Fruit fly (Drosophila melanogaster) whole organism, embryonic: Measurements from ENCODE around the gene zf30C.

Source experiments
- Bgb ChIP-seq: fragments of 200-800 bp; sonication (Bioruptor generic); IDR thresholded peaks from 2 replicates; pipeline ENCODE4 v1.3.6; 2022; ENCODE audit warnings: missing biosample characterization, missing genetic modification characterization; ENCODE audit not compliant: partially characterized antibody
- Blimp-1 ChIP-seq: fragments of 200-800 bp; sonication (Bioruptor generic); optimal IDR thresholded peaks from 3 replicates; lab custom pipeline; 2018; ENCODE audit warnings: missing biosample characterization, missing genetic modification characterization, mild to moderate bottlenecking, moderate library complexity, missing genetic modification reagents
- CG10543 ChIP-seq: fragments of 200-800 bp; sonication (Bioruptor generic); optimal IDR thresholded peaks from 3 replicates; lab custom pipeline; 2017; ENCODE audit warnings: missing biosample characterization, mild to moderate bottlenecking, missing genetic modification characterization, moderate library complexity
- CG12071 ChIP-seq: fragments of 200-800 bp; sonication (Bioruptor generic); optimal IDR thresholded peaks from 3 replicates; lab custom pipeline; 2018; ENCODE audit warnings: missing biosample characterization, mild to moderate bottlenecking, missing genetic modification characterization
- CG1233 ChIP-seq: fragments of 200-800 bp; sonication (Bioruptor generic); optimal IDR thresholded peaks from 4 replicates; lab custom pipeline; 2018; ENCODE audit warnings: missing biosample characterization, mild to moderate bottlenecking, missing genetic modification characterization
- CG14050 ChIP-seq: fragments of 200-800 bp; sonication (Bioruptor generic); IDR thresholded peaks from 3 replicates; pipeline ENCODE4 v1.3.6; 2022; ENCODE audit warnings: missing biosample characterization, missing genetic modification characterization
- CG14860 ChIP-seq: fragments of 200-800 bp; sonication (Bioruptor generic); IDR thresholded peaks from 3 replicates; pipeline ENCODE4 v1.3.6; 2022; ENCODE audit warnings: missing biosample characterization, missing genetic modification characterization; ENCODE audit not compliant: partially characterized antibody
- CG1603 ChIP-seq: fragments of 200-800 bp; sonication (Bioruptor generic); optimal IDR thresholded peaks from 2 replicates; lab custom pipeline; 2019; ENCODE audit warnings: missing biosample characterization, mild to moderate bottlenecking, missing genetic modification characterization, moderate library complexity
- CG17186 ChIP-seq: fragments of 200-800 bp; sonication (Bioruptor generic); optimal IDR thresholded peaks from 3 replicates; lab custom pipeline; 2017; ENCODE audit warnings: missing biosample characterization, missing genetic modification reagents, missing genetic modification characterization
- CG17359 ChIP-seq: fragments of 200-800 bp; sonication (Bioruptor generic); optimal IDR thresholded peaks from 3 replicates; lab custom pipeline; 2018; ENCODE audit warnings: missing biosample characterization, mild to moderate bottlenecking, missing genetic modification characterization, moderate library complexity
- CG18476 ChIP-seq: fragments of 200-800 bp; sonication (Bioruptor generic); optimal IDR thresholded peaks from 2 replicates; lab custom pipeline; 2016; ENCODE audit warnings: missing biosample characterization, mild to moderate bottlenecking, missing genetic modification characterization
- CG31224 ChIP-seq: fragments of 200-800 bp; sonication (Bioruptor generic); IDR thresholded peaks from 2 replicates; pipeline ENCODE4 v1.3.6; 2022; ENCODE audit warnings: missing biosample characterization, missing genetic modification characterization
- CG32772 ChIP-seq: fragments of 200-800 bp; sonication (Bioruptor generic); IDR thresholded peaks from 2 replicates; pipeline ENCODE4 v1.3.6; 2022; ENCODE audit warnings: missing biosample characterization, missing genetic modification characterization
- CG3407 ChIP-seq: fragments of 200-800 bp; sonication (Bioruptor generic); optimal IDR thresholded peaks from 2 replicates; lab custom pipeline; 2018; ENCODE audit warnings: missing biosample characterization, mild to moderate bottlenecking, missing genetic modification characterization
- CG4328 ChIP-seq: fragments of 200-800 bp; sonication (Bioruptor generic); optimal IDR thresholded peaks from 3 replicates; lab custom pipeline; 2017; ENCODE audit warnings: missing biosample characterization, missing genetic modification reagents, missing genetic modification characterization
- CG4424 ChIP-seq: fragments of 200-800 bp; sonication (Bioruptor generic); optimal IDR thresholded peaks from 3 replicates; lab custom pipeline; 2016; ENCODE audit warnings: missing biosample characterization, missing genetic modification characterization
- CG7839 ChIP-seq: fragments of 200-800 bp; sonication (Bioruptor generic); optimal IDR thresholded peaks from 3 replicates; lab custom pipeline; 2018; ENCODE audit warnings: missing biosample characterization, mild to moderate bottlenecking, missing genetic modification characterization, moderate library complexity
- CG8290 ChIP-seq, 3 experiments: fragments of 200-800 bp; sonication (Bioruptor generic); optimal IDR thresholded peaks; 2 replicates each; lab custom pipeline; 2016 to 2019; ENCODE audit warnings: missing biosample characterization in 3 of 3, missing genetic modification characterization in 3 of 3, mild to moderate bottlenecking in 2 of 3, moderate library complexity in 1 of 3
- Hr3 ChIP-seq: fragments of 200-800 bp; sonication (Bioruptor generic); optimal IDR thresholded peaks from 3 replicates; lab custom pipeline; 2016; ENCODE audit warnings: missing biosample characterization, missing genetic modification characterization
- Hr39 ChIP-seq: fragments of >200 bp; optimal IDR thresholded peaks from 2 replicates; lab custom pipeline; 2017
- NfI ChIP-seq: fragments of 200-800 bp; sonication (Bioruptor generic); optimal IDR thresholded peaks from 3 replicates; lab custom pipeline; 2018; ENCODE audit warnings: missing biosample characterization, mild to moderate bottlenecking, missing genetic modification characterization, moderate library complexity
- Ptx1 ChIP-seq: fragments of 200-800 bp; sonication (Bioruptor generic); IDR thresholded peaks from 2 replicates; pipeline ENCODE4 v1.3.6; 2022; ENCODE audit warnings: missing biosample characterization, missing genetic modification characterization
- Rfx ChIP-seq: fragments of 200-800 bp; sonication (Bioruptor generic); IDR thresholded peaks from 2 replicates; pipeline ENCODE4 v1.3.6; 2022; ENCODE audit warnings: missing biosample characterization, missing genetic modification characterization
- Scr ChIP-seq: fragments of 200-800 bp; sonication (Bioruptor generic); IDR thresholded peaks from 2 replicates; pipeline ENCODE4 v1.3.6; 2022; ENCODE audit warnings: missing biosample characterization, missing genetic modification characterization; ENCODE audit not compliant: partially characterized antibody
- Sin3A ChIP-seq: fragments of >200 bp; optimal IDR thresholded peaks from 2 replicates; lab custom pipeline; 2018
- Spps ChIP-seq: fragments of 200-800 bp; sonication (Bioruptor generic); optimal IDR thresholded peaks from 2 replicates; lab custom pipeline; 2018; ENCODE audit warnings: missing biosample characterization, mild to moderate bottlenecking, missing genetic modification characterization
- Ssrp ChIP-seq: fragments of 200-800 bp; sonication (Bioruptor generic); optimal IDR thresholded peaks from 2 replicates; lab custom pipeline; 2018; ENCODE audit warnings: missing biosample characterization, mild to moderate bottlenecking, missing genetic modification characterization, moderate library complexity
- Xrp1 ChIP-seq: fragments of 200-800 bp; sonication (Bioruptor generic); IDR thresholded peaks from 2 replicates; pipeline ENCODE4 v1.3.6; 2022; ENCODE audit warnings: missing biosample characterization, missing genetic modification characterization
- az2 ChIP-seq: fragments of 200-800 bp; sonication (Bioruptor generic); optimal IDR thresholded peaks from 3 replicates; lab custom pipeline; 2016; ENCODE audit warnings: missing biosample characterization, missing genetic modification characterization
- cg ChIP-seq: fragments of 200-800 bp; sonication (Bioruptor generic); optimal IDR thresholded peaks from 3 replicates; lab custom pipeline; 2019; ENCODE audit warnings: missing biosample characterization, mild to moderate bottlenecking, missing genetic modification characterization, moderate library complexity
- crp ChIP-seq, 2 experiments: fragments of 200-800 bp; sonication (Bioruptor generic); optimal IDR thresholded peaks; 2 replicates in 1 of 2; 3 replicates in 1 of 2; lab custom pipeline; 2017; ENCODE audit warnings: missing biosample characterization in 2 of 2, missing genetic modification characterization in 2 of 2, mild to moderate bottlenecking in 1 of 2, moderate library complexity in 1 of 2
- da ChIP-seq: fragments of 200-800 bp; sonication (Bioruptor generic); optimal IDR thresholded peaks from 2 replicates; lab custom pipeline; 2016; ENCODE audit warnings: missing biosample characterization, missing genetic modification characterization
- dati ChIP-seq: fragments of 200-800 bp; sonication (Bioruptor generic); IDR thresholded peaks from 2 replicates; pipeline ENCODE4 v1.3.6; 2022; ENCODE audit warnings: missing biosample characterization, missing genetic modification characterization
- dm ChIP-seq: fragments of 200-800 bp; sonication (Bioruptor generic); optimal IDR thresholded peaks from 3 replicates; lab custom pipeline; 2016; ENCODE audit warnings: missing biosample characterization, missing genetic modification characterization
- gem ChIP-seq: fragments of 200-800 bp; sonication (Bioruptor generic); optimal IDR thresholded peaks from 2 replicates; lab custom pipeline; 2019; ENCODE audit warnings: missing biosample characterization, mild to moderate bottlenecking, missing genetic modification characterization, moderate library complexity
- grau ChIP-seq: fragments of 200-800 bp; optimal IDR thresholded peaks from 3 replicates; lab custom pipeline; 2019; ENCODE audit warnings: missing biosample characterization, mild to moderate bottlenecking, missing genetic modification characterization, moderate library complexity
- gsb ChIP-seq: fragments of 200-800 bp; sonication (Bioruptor generic); IDR thresholded peaks from 2 replicates; pipeline ENCODE4 v1.3.6; 2022; ENCODE audit warnings: missing biosample characterization, missing genetic modification characterization
- hth ChIP-seq: fragments of >200 bp; optimal IDR thresholded peaks from 2 replicates; lab custom pipeline; 2017; ENCODE audit warnings: inconsistent platforms
- jigr1 ChIP-seq: fragments of 200-800 bp; sonication (Bioruptor generic); IDR thresholded peaks from 3 replicates; pipeline ENCODE4 v1.3.6; 2022; ENCODE audit warnings: missing biosample characterization, missing genetic modification characterization
- lbe ChIP-seq: fragments of 200-800 bp; sonication (Bioruptor generic); optimal IDR thresholded peaks from 2 replicates; lab custom pipeline; 2016; ENCODE audit warnings: missing biosample characterization, mild to moderate bottlenecking, missing genetic modification characterization
- luna ChIP-seq: fragments of 200-800 bp; sonication (Bioruptor generic); optimal IDR thresholded peaks from 2 replicates; lab custom pipeline; 2016; ENCODE audit warnings: missing biosample characterization, missing genetic modification characterization
- onecut ChIP-seq: fragments of 200-800 bp; sonication (Bioruptor generic); IDR thresholded peaks from 2 replicates; pipeline ENCODE4 v1.3.6; 2022; ENCODE audit warnings: missing biosample characterization, missing genetic modification characterization
- p53 ChIP-seq: fragments of 200-800 bp; sonication (Bioruptor generic); optimal IDR thresholded peaks from 2 replicates; lab custom pipeline; 2016; ENCODE audit warnings: missing biosample characterization, missing genetic modification characterization
- prd ChIP-seq, 3 experiments: fragments of >200 bp in 2 of 3; fragments of 200-800 bp in 1 of 3; sonication (Bioruptor generic) in 1 of 3; optimal IDR thresholded peaks in 2 of 3; IDR thresholded peaks in 1 of 3; 2 replicates in 2 of 3; 3 replicates in 1 of 3; pipeline versions ENCODE4 v1.3.6 to Lab custom; 2017 to 2022; ENCODE audit warnings: missing biosample characterization in 1 of 3, missing genetic modification characterization in 1 of 3
- schlank ChIP-seq: fragments of 200-800 bp; sonication (Bioruptor generic); optimal IDR thresholded peaks from 2 replicates; lab custom pipeline; 2018; ENCODE audit warnings: missing biosample characterization, mild to moderate bottlenecking, missing genetic modification characterization
- scrt ChIP-seq: fragments of 200-800 bp; sonication (Bioruptor generic); optimal IDR thresholded peaks from 2 replicates; lab custom pipeline; 2018; ENCODE audit warnings: missing biosample characterization, mild to moderate bottlenecking, missing genetic modification characterization, moderate library complexity
- sna ChIP-seq: fragments of 200-800 bp; sonication (Bioruptor generic); IDR thresholded peaks from 2 replicates; pipeline ENCODE4 v1.3.6; 2022; ENCODE audit warnings: missing biosample characterization, missing genetic modification characterization; ENCODE audit not compliant: partially characterized antibody
- tin ChIP-seq: fragments of 200-800 bp; sonication (Bioruptor generic); optimal IDR thresholded peaks from 3 replicates; lab custom pipeline; 2016; ENCODE audit warnings: missing biosample characterization, missing genetic modification characterization
- tll ChIP-seq, 2 experiments: fragments of 200-800 bp in 1 of 2; fragments of >200 bp in 1 of 2; sonication (Bioruptor generic) in 1 of 2; optimal IDR thresholded peaks; 2 replicates each; lab custom pipeline; 2017 to 2019; ENCODE audit warnings: missing biosample characterization in 2 of 2, missing genetic modification characterization in 2 of 2, mild to moderate bottlenecking in 1 of 2, moderate library complexity in 1 of 2

Gene zf30C

DNA sequence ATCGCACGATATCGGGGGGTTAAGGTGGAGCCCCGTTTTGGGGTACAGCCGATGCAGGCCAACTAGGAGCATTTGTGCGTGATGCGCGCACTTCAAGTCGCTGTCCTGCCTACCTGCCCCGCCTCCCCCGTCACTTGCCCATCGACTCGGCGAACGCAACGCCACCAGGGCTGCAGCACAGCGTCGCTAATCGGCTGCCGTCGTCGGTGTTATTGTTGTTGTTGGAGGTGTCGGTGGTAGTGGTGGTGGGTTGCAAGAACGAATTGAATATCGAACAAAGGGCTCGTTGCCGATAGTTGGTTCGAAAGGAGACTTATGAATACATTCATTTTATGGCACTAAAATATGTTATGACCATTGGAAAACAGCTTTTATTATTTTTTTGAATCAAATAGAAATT is 714 bp downstream of the zf30C start (continued):
- TF ChIP-seq scrt (GFP tag; lab: Kevin White, UChicago) (no peak), CG14860 (GFP tag; lab: Robert Waterston, UW) (peak; percentile 89), CG8290 (GFP tag; optimal IDR thresholded peaks at IDR 0.05; lab: Kevin White, UChicago) (no peak), CG8290 (tag; optimal IDR thresholded peaks at IDR 0.05; lab: Kevin White, UChicago) (peak in 1 of 2 experiments; percentile 90), NfI (GFP tag; lab: Kevin White, UChicago) (peak; percentile 67), schlank (peak; percentile 41), lbe (GFP tag; lab: Kevin White, UChicago) (peak; percentile 25), CG1233 (GFP tag; lab: Kevin White, UChicago) (peak; percentile 50), Blimp-1 (GFP tag; lab: Kevin White, UChicago) (no peak), gsb (GFP tag; lab: Robert Waterston, UW) (peak; percentile 48), hth (lab: Kevin White, UChicago) (no peak), CG3407 (no peak), crp (GFP tag; optimal IDR thresholded peaks at IDR 0.05; lab: Kevin White, UChicago) (no peak), Hr39 (lab: Kevin White, UChicago) (no peak), luna (GFP tag; lab: Kevin White, UChicago) (peak; percentile 40), Spps (no peak), grau (tag; lab: Kevin White, UChicago) (peak; percentile 58), prd (optimal IDR thresholded peaks at IDR 0.05; lab: Kevin White, UChicago) (no peak), prd (GFP tag; IDR thresholded peaks at IDR 0.05; lab: Robert Waterston, UW) (peak; percentile 88), CG4424 (no peak), Ssrp (no peak), CG4328 (GFP tag; lab: Kevin White, UChicago) (peak; percentile 11), Rfx (peak; percentile 88), az2 (GFP tag; lab: Kevin White, UChicago) (peak; percentile 61), dm (GFP tag; lab: Kevin White, UChicago) (peak; percentile 67), da (GFP tag; lab: Kevin White, UChicago) (peak; percentile 23), CG12071 (GFP tag; lab: Kevin White, UChicago) (peak; percentile 40), gem (tag; lab: Kevin White, UChicago) (peak; percentile 62), jigr1 (GFP tag; lab: Robert Waterston, UW) (0 out of 3 replicates have a peak, but pooled peaks have one; percentile 16), p53 (no peak), CG31224 (GFP tag; lab: Robert Waterston, UW) (peak; percentile 51), CG32772 (GFP tag; lab: Robert Waterston, UW) (0 out of 2 replicates have a peak, but pooled peaks have one; percentile 41), Ptx1 (GFP tag; lab: Robert Waterston, UW) (peak; percentile 65), onecut (peak; percentile 59; the same call in 1 of the 2 replicates), Xrp1 (peak; percentile 39; the same call in 1 of the 2 replicates), CG1603 (tag; lab: Kevin White, UChicago) (peak; percentile 76), CG17186 (GFP tag; lab: Kevin White, UChicago) (peak; percentile 51), tll (GFP tag; optimal IDR thresholded peaks at IDR 0.05; lab: Kevin White, UChicago) (no peak), Sin3A (lab: Kevin White, UChicago) (no peak), Scr (GFP tag; lab: Robert Waterston, UW) (peak; percentile 94), CG7839 (peak; percentile 40), sna (GFP tag; lab: Robert Waterston, UW) (peak; percentile 87), Hr3 (GFP tag; lab: Kevin White, UChicago) (peak; percentile 42), tin (GFP tag; lab: Kevin White, UChicago) (peak; percentile 47), CG10543 (GFP tag; lab: Kevin White, UChicago) (peak; percentile 16), Bgb (GFP tag; lab: Robert Waterston, UW) (peak; percentile 96), cg (GFP tag; lab: Kevin White, UChicago) (peak; percentile 25), CG17359 (peak; percentile 42), dati (GFP tag; lab: Robert Waterston, UW) (0 out of 2 replicates have a peak, but pooled peaks have one; percentile 7), CG14050 (GFP tag; lab: Robert Waterston, UW) (peak; percentile 16; the same call in 1 of the 3 replicates), CG18476 (GFP tag; lab: Kevin White, UChicago) (no peak)
